Fruit fly (Drosophila melanogaster): ENCODE measurements around the gene CG7530.
A peak's percentile ranks its signal among the peaks of the same experiment; 100 is the strongest.

CG7530 gene

dm6 chr3R:14720885-14721284, 10.4 kb downstream of the CG7530 start:
- TF ChIP-seq brk (GFP tag; optimal IDR thresholded peaks at IDR 0.05) = no peak
- TF ChIP-seq dsf (GFP tag; optimal IDR thresholded peaks at IDR 0.05; ENCODE audit: borderline replicate concordance) = no peak
- no peak for TF ChIP-seq fru (GFP tag; optimal IDR thresholded peaks at IDR 0.05)
- TF ChIP-seq Jra (GFP tag; optimal IDR thresholded peaks at IDR 0.05) = no peak
- TF ChIP-seq Abd-B (GFP tag; optimal IDR thresholded peaks at IDR 0.05) = no peak
- TF ChIP-seq psq (GFP tag; optimal IDR thresholded peaks at IDR 0.05) = no peak
- TF ChIP-seq woc (GFP tag; optimal IDR thresholded peaks at IDR 0.05) = no peak
- no peak for TF ChIP-seq Hnf4 (GFP tag; optimal IDR thresholded peaks at IDR 0.05)
- no peak for TF ChIP-seq foxo (GFP tag; optimal IDR thresholded peaks at IDR 0.05)
- TF ChIP-seq Dif (GFP tag; optimal IDR thresholded peaks at IDR 0.05; ENCODE audit: partially characterized antibody) = no peak
- TF ChIP-seq OdsH (GFP tag; optimal IDR thresholded peaks at IDR 0.05) = no peak
- TF ChIP-seq CG32264 (GFP tag; optimal IDR thresholded peaks at IDR 0.05) = no peak
- no peak for TF ChIP-seq Hr83 (GFP tag; optimal IDR thresholded peaks at IDR 0.05; ENCODE audit: poor library complexity, severe bottlenecking)
- TF ChIP-seq ey (GFP tag; optimal IDR thresholded peaks at IDR 0.05) = no peak
- TF ChIP-seq sv (GFP tag; optimal IDR thresholded peaks at IDR 0.05) = no peak
- no peak for TF ChIP-seq lola (GFP tag; optimal IDR thresholded peaks at IDR 0.05)
- TF ChIP-seq h (GFP tag; optimal IDR thresholded peaks at IDR 0.05) = no peak

- TF ChIP-seq ey (GFP tag; optimal IDR thresholded peaks at IDR 0.05) = peak; percentile 8
- peak; percentile 6 for TF ChIP-seq sv (GFP tag; optimal IDR thresholded peaks at IDR 0.05)
- TF ChIP-seq dl (GFP tag; optimal IDR thresholded peaks at IDR 0.05; ENCODE audit: insufficient read depth in 1 of 2, partially characterized antibody in 2 of 2) = no peak
- no peak for TF ChIP-seq Hr83 (GFP tag; optimal IDR thresholded peaks at IDR 0.05; ENCODE audit: poor library complexity, severe bottlenecking)
- no peak for TF ChIP-seq CG32264 (GFP tag; optimal IDR thresholded peaks at IDR 0.05)
- TF ChIP-seq h (GFP tag; optimal IDR thresholded peaks at IDR 0.05) = peak; percentile 23
- TF ChIP-seq Myc (optimal IDR thresholded peaks at IDR 0.05) = no peak
These were observed 11.2 kb downstream of the CG7530 start for dm6 chr3R:14720130-14720529.

dm6 chr3R:14719380-14719779, 11.9 kb downstream of the CG7530 start:
- TF ChIP-seq Jra (GFP tag; optimal IDR thresholded peaks at IDR 0.05) (no peak), usp (GFP tag; optimal IDR thresholded peaks at IDR 0.05) (no peak), rgr (GFP tag; optimal IDR thresholded peaks at IDR 0.05) (no peak), Hnf4 (GFP tag; optimal IDR thresholded peaks at IDR 0.05) (no peak)

dm6 chr3R:14717712-14718097, 13.6 kb downstream of the CG7530 start:
- TF ChIP-seq sv (GFP tag; optimal IDR thresholded peaks at IDR 0.05) = no peak
- TF ChIP-seq Hnf4 (GFP tag; optimal IDR thresholded peaks at IDR 0.05) = no peak
- no peak for TF ChIP-seq dl (GFP tag; optimal IDR thresholded peaks at IDR 0.05; ENCODE audit: insufficient read depth in 1 of 2, partially characterized antibody in 2 of 2)
- TF ChIP-seq sage (GFP tag; optimal IDR thresholded peaks at IDR 0.05) = no peak
- TF ChIP-seq dmrt93B (GFP tag; optimal IDR thresholded peaks at IDR 0.05) = no peak
- TF ChIP-seq HLH106 (tag; optimal IDR thresholded peaks at IDR 0.05) = no peak
- TF ChIP-seq CG32264 (GFP tag; optimal IDR thresholded peaks at IDR 0.05) = no peak
- no peak for TF ChIP-seq dsf (GFP tag; optimal IDR thresholded peaks at IDR 0.05; ENCODE audit: borderline replicate concordance)
- no peak for TF ChIP-seq foxo (GFP tag; optimal IDR thresholded peaks at IDR 0.05)
- no peak for TF ChIP-seq N (GFP tag; optimal IDR thresholded peaks at IDR 0.05)
- no peak for TF ChIP-seq Vsx2 (GFP tag; optimal IDR thresholded peaks at IDR 0.05; ENCODE audit: partially characterized antibody)
- TF ChIP-seq jim (GFP tag; optimal IDR thresholded peaks at IDR 0.05) = no peak
- no peak for TF ChIP-seq Myc (optimal IDR thresholded peaks at IDR 0.05)
- no peak for TF ChIP-seq tai (GFP tag; optimal IDR thresholded peaks at IDR 0.05)

- TF ChIP-seq CG32264 (GFP tag; optimal IDR thresholded peaks at IDR 0.05) (no peak), woc (GFP tag; optimal IDR thresholded peaks at IDR 0.05) (no peak), brk (GFP tag; optimal IDR thresholded peaks at IDR 0.05) (no peak), Dfd (GFP tag; optimal IDR thresholded peaks at IDR 0.05) (no peak), h (GFP tag; optimal IDR thresholded peaks at IDR 0.05) (peak; percentile 16), ey (GFP tag; optimal IDR thresholded peaks at IDR 0.05) (peak; percentile 0), Rel (GFP tag; optimal IDR thresholded peaks at IDR 0.05) (no peak), Rel (tag; optimal IDR thresholded peaks at IDR 0.05) (peak; percentile 79), Dif (GFP tag; optimal IDR thresholded peaks at IDR 0.05; ENCODE audit: partially characterized antibody) (no peak), CrebA (GFP tag; optimal IDR thresholded peaks at IDR 0.05; ENCODE audit: borderline replicate concordance) (no peak), HLH106 (tag; optimal IDR thresholded peaks at IDR 0.05) (peak; percentile 9), sv (GFP tag; optimal IDR thresholded peaks at IDR 0.05) (no peak), br (GFP tag; optimal IDR thresholded peaks at IDR 0.05) (no peak), Hr83 (GFP tag; optimal IDR thresholded peaks at IDR 0.05; ENCODE audit: poor library complexity, severe bottlenecking) (no peak), tai (GFP tag; optimal IDR thresholded peaks at IDR 0.05) (no peak), Sp1 (GFP tag; optimal IDR thresholded peaks at IDR 0.05) (no peak)
These were observed 14.1 kb downstream of the CG7530 start for dm6 chr3R:14717076-14717711.
